Fruit fly (Drosophila melanogaster): Measurements from ENCODE around the gene CG1421.

The CG1421 gene

DNA sequence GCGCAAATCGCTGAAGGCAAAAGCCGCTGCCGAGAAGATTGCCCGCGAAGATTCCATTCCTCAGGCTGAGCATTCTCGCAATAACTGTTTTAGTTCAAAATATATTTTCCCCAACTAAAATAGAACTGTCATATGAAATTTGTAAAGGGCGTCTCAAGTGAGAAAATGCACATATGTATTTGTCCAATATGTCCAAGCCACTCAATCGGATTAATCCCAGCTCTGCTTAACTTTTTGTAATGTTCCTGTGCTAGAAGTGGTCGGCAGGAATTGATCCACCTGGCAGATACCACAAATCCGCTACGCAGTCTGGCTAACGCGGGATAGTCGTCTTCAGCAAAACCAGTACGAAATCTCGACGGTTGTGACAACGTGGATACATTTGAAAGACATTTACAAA, 4.6 kb upstream of the CG1421 start, which contains the start of gene CG11629:
Gene CG11629 (minus strand): TSS at position 101 of the 400 bp plus-strand sequence.
- TF ChIP-seq Sp1 (GFP tag; optimal IDR thresholded peaks at IDR 0.05) (no peak), h (GFP tag; optimal IDR thresholded peaks at IDR 0.05) (no peak), Dfd (GFP tag; optimal IDR thresholded peaks at IDR 0.05) (no peak), dmrt93B (GFP tag; optimal IDR thresholded peaks at IDR 0.05) (no peak), Vsx2 (GFP tag; optimal IDR thresholded peaks at IDR 0.05; ENCODE audit: partially characterized antibody) (no peak), Abd-B (GFP tag; optimal IDR thresholded peaks at IDR 0.05) (no peak), foxo (GFP tag; optimal IDR thresholded peaks at IDR 0.05) (no peak), jim (GFP tag; optimal IDR thresholded peaks at IDR 0.05) (no peak), sv (GFP tag; optimal IDR thresholded peaks at IDR 0.05) (no peak), Jra (GFP tag; optimal IDR thresholded peaks at IDR 0.05) (no peak), brk (GFP tag; optimal IDR thresholded peaks at IDR 0.05) (no peak), sage (GFP tag; optimal IDR thresholded peaks at IDR 0.05) (no peak), CG9705 (GFP tag; optimal IDR thresholded peaks at IDR 0.05) (no peak), tai (GFP tag; optimal IDR thresholded peaks at IDR 0.05) (no peak), usp (GFP tag; optimal IDR thresholded peaks at IDR 0.05) (no peak), fru (GFP tag; optimal IDR thresholded peaks at IDR 0.05) (no peak)

DNA sequence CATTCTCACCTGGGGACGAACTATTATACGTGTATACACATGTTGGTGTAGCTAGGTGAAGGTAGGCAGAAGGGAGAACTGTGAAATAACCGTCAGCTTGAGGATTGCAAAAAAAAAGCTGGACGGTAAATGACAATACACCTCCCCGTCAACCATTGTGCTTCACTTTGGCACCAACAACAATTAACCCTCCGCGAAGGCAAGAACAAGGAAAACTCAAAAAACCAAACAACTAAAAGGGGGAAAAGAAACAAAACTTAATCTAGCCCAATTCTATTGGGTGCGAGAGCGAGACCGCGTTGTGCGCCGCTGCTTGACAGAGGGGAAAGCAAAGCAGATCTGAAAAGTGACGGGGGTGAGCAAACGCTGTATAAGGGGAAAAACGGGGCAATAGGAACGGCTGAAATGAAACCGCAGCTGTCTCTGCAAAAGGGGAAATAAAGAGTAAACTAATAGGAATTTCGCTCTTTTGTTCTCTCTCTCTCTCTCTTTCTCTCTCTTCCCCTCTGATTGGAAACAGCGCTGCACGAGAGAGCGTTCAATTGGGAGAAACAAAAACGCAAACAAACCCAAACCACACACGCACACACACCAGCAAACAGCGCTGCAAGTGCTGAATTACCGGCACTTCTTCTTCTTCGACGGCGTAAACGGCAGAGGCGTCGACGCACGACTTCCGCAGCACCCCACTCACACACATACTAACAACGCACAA, 3.6 kb upstream of the CG1421 start:
- no peak for TF ChIP-seq CG9705 (GFP tag; optimal IDR thresholded peaks at IDR 0.05)
- peak; percentile 9 for TF ChIP-seq N (GFP tag; optimal IDR thresholded peaks at IDR 0.05)
- TF ChIP-seq psq (GFP tag; optimal IDR thresholded peaks at IDR 0.05) = peak; percentile 37
- TF ChIP-seq Vsx2 (GFP tag; optimal IDR thresholded peaks at IDR 0.05; ENCODE audit: partially characterized antibody) = peak; percentile 59
- TF ChIP-seq Dif (GFP tag; optimal IDR thresholded peaks at IDR 0.05; ENCODE audit: partially characterized antibody) = peak; percentile 55
- TF ChIP-seq dl (GFP tag; optimal IDR thresholded peaks at IDR 0.05; ENCODE audit: insufficient read depth in 1 of 2, partially characterized antibody in 2 of 2) = peak; percentile 12 to 70
- TF ChIP-seq Myc (optimal IDR thresholded peaks at IDR 0.05) = no peak

DNA sequence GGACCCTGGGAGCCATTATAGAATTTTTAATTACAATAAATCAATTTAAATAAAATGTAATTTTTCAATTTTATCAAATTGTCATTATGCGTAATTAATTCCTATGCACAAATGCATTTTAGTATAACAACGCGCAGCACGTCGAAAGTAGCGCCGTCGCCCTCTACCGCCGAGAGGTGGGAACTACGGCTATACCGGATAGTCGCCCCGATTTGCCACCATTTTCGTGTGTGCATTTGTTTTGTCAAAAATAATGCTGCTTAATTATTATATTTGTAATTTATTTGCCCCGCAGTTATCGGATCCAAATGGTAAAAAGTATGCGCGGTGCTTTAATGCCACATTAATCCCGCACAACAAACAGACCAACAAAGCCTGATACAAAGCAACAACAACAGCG, 1.4 kb downstream of the CG1421 start:
- TF ChIP-seq foxo (GFP tag; optimal IDR thresholded peaks at IDR 0.05) = no peak
- no peak for TF ChIP-seq Sp1 (GFP tag; optimal IDR thresholded peaks at IDR 0.05)
- TF ChIP-seq CG9705 (GFP tag; optimal IDR thresholded peaks at IDR 0.05) = no peak
- no peak for TF ChIP-seq rgr (GFP tag; optimal IDR thresholded peaks at IDR 0.05)
- TF ChIP-seq HLH106 (tag; optimal IDR thresholded peaks at IDR 0.05) = no peak
- no peak for TF ChIP-seq CrebA (GFP tag; optimal IDR thresholded peaks at IDR 0.05; ENCODE audit: borderline replicate concordance)
- no peak for TF ChIP-seq N (GFP tag; optimal IDR thresholded peaks at IDR 0.05)
- TF ChIP-seq usp (GFP tag; optimal IDR thresholded peaks at IDR 0.05) = no peak
- TF ChIP-seq Myc (optimal IDR thresholded peaks at IDR 0.05) = no peak
- no peak for TF ChIP-seq OdsH (GFP tag; optimal IDR thresholded peaks at IDR 0.05)
- no peak for TF ChIP-seq Hr78 (GFP tag; optimal IDR thresholded peaks at IDR 0.05)
- TF ChIP-seq Hr83 (GFP tag; optimal IDR thresholded peaks at IDR 0.05; ENCODE audit: poor library complexity, severe bottlenecking) = no peak
- TF ChIP-seq woc (GFP tag; optimal IDR thresholded peaks at IDR 0.05) = no peak
- no peak for TF ChIP-seq dsf (GFP tag; optimal IDR thresholded peaks at IDR 0.05; ENCODE audit: borderline replicate concordance)
- TF ChIP-seq Abd-B (GFP tag; optimal IDR thresholded peaks at IDR 0.05) = no peak

DNA sequence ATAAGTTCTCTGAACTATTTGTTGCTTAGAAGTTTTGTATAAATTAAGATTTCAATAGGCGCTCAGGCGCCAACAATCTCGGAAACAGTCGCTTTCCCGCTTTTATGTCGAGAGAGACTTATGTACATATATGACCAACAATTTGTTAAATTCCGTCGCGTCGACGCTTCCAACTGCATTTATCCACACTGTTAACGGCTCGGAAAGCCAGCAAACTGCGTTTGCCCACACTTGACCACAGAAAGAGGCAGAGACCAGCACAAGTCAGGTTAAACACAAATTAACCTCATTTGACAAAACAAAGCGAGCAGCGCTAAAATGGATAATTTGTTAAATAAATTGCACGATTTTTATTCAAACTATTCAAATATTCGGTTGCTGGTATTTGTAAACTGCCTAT, 2.3 kb downstream of the CG1421 start:
- TF ChIP-seq HLH106 (tag; optimal IDR thresholded peaks at IDR 0.05) (no peak), OdsH (GFP tag; optimal IDR thresholded peaks at IDR 0.05) (no peak), Mio (GFP tag; optimal IDR thresholded peaks at IDR 0.05) (no peak), Hnf4 (GFP tag; optimal IDR thresholded peaks at IDR 0.05) (no peak), br (GFP tag; optimal IDR thresholded peaks at IDR 0.05) (no peak)

DNA sequence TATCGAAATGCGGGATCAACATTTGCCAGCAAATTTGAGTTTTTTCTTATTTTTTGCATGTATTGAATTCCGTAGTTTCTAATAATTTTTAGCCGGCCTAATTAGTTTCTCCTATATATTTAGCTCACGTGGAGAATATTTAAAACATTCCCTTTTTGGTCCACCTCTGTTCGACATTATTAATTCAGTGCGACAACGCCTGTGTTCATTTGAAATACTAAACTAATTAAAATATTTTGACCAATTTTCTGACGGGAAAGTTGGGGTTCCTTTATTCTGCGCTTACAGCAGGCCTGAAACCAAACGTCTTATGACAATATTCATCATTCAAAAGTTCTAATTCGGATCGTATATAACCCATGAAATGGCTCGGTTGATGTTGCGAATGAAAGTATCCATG, 3.2 kb downstream of the CG1421 start, which contains the start of gene CG1428:
Gene CG1428 (plus strand): TSS at position 301 of the 400 bp plus-strand sequence.
- no peak for TF ChIP-seq lola (GFP tag; optimal IDR thresholded peaks at IDR 0.05)
- TF ChIP-seq sage (GFP tag; optimal IDR thresholded peaks at IDR 0.05) = no peak
- no peak for TF ChIP-seq N (GFP tag; optimal IDR thresholded peaks at IDR 0.05)
- no peak for TF ChIP-seq fru (GFP tag; optimal IDR thresholded peaks at IDR 0.05)
- no peak for TF ChIP-seq dsf (GFP tag; optimal IDR thresholded peaks at IDR 0.05; ENCODE audit: borderline replicate concordance)
- TF ChIP-seq Hnf4 (GFP tag; optimal IDR thresholded peaks at IDR 0.05) = no peak
- TF ChIP-seq CG32264 (GFP tag; optimal IDR thresholded peaks at IDR 0.05) = no peak
- no peak for TF ChIP-seq dmrt93B (GFP tag; optimal IDR thresholded peaks at IDR 0.05)
- no peak for TF ChIP-seq h (GFP tag; optimal IDR thresholded peaks at IDR 0.05)
- TF ChIP-seq tai (GFP tag; optimal IDR thresholded peaks at IDR 0.05) = no peak
- TF ChIP-seq br (GFP tag; optimal IDR thresholded peaks at IDR 0.05) = no peak
- no peak for TF ChIP-seq Myc (optimal IDR thresholded peaks at IDR 0.05)
- TF ChIP-seq sv (GFP tag; optimal IDR thresholded peaks at IDR 0.05) = no peak
- TF ChIP-seq Hr83 (GFP tag; optimal IDR thresholded peaks at IDR 0.05; ENCODE audit: poor library complexity, severe bottlenecking) = no peak

Measured in whole organism, wandering third instar larva.